Worm (Caenorhabditis elegans): ENCODE measurements around the gene Y110A2AL.2.

- TF ChIP-seq unc-130 (GFP tag; optimal IDR thresholded peaks at IDR 0.05) (no peak), ZK546.5 (tag; optimal IDR thresholded peaks at IDR 0.05) (no peak), unc-39 (tag; optimal IDR thresholded peaks at IDR 0.05) (no peak), fos-1 (tag; optimal IDR thresholded peaks at IDR 0.05) (no peak), cey-2 (tag; optimal IDR thresholded peaks at IDR 0.05; ENCODE audit: borderline replicate concordance, insufficient read depth) (no peak), F49E8.2 (tag; optimal IDR thresholded peaks at IDR 0.05; ENCODE audit: borderline replicate concordance) (no peak), mdl-1 (tag; optimal IDR thresholded peaks at IDR 0.05) (no peak), snpc-4 (tag; optimal IDR thresholded peaks at IDR 0.05) (no peak), lin-13 (GFP tag; optimal IDR thresholded peaks at IDR 0.05) (no peak), dve-1 (tag; optimal IDR thresholded peaks at IDR 0.05; ENCODE audit: insufficient read depth) (no peak), daf-12 (tag; optimal IDR thresholded peaks at IDR 0.05) (no peak), fkh-10 (GFP tag; optimal IDR thresholded peaks at IDR 0.05) (no peak), ceh-44 (GFP tag; IDR thresholded peaks at IDR 0.05) (no peak), zip-11 (GFP tag; IDR thresholded peaks at IDR 0.05) (no peak)
These were observed 4.0 kb downstream of the Y110A2AL.2 start, which contains the start of gene Y110A2AL.10 for ce11 chrII:2871816-2872215.

Data from whole organism, L4 larva.